Fruit fly (Drosophila melanogaster) ovary, adult (tissue): ENCODE measurements around the gene CG42375.

Experiments used
- CG17801 ChIP-seq: fragments of 200-800 bp; optimal IDR thresholded peaks from 2 replicates; lab custom pipeline; 2019; ENCODE audit warnings: missing biosample characterization, mild to moderate bottlenecking, missing genetic modification characterization, moderate library complexity; ENCODE audit not compliant: partially characterized antibody

CG42375 gene

DNA sequence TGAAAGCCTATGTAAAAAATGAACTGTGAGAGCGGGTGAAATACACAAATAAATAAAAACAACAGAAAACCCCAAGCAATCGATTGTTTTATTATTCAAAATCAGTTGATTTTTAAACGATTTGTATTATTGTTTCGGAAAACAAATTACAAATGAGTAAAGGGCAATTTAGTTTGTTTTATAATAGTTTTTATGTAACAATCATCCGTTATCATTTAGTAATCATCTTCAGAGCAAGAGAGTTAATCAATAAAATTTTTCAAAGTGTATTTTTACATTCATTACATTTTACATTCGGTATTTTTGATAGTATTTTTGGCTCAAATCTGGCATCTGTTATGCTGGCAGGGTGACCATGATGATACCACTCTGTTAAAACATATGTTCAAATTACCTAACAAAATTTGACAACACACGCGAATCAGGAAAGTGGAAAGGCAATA, at the start of gene CG42375, which contains the start of gene CG9288:
TSS of gene CG42375 (plus strand) at position 384 of the 443 bp plus-strand sequence.
TSS of gene CG9288 (plus strand) at position 384 of the 443 bp plus-strand sequence.
- no peak for TF ChIP-seq CG17801 (GFP tag; lab: Kevin White, UChicago)

- no peak for TF ChIP-seq CG17801 (GFP tag; lab: Kevin White, UChicago)
Measured at dm6 chr3R:13730005-13730404, 49.4 kb upstream of the CG42375 start.

- no peak for TF ChIP-seq CG17801 (GFP tag; lab: Kevin White, UChicago)
Measured at dm6 chr3R:13735304-13735898, 44.0 kb upstream of the CG42375 start.

dm6 chr3R:13746066-13746673, 33.3 kb upstream of the CG42375 start:
- no peak for TF ChIP-seq CG17801 (GFP tag; lab: Kevin White, UChicago)

dm6 chr3R:13761563-13761962, 17.9 kb upstream of the CG42375 start:
- no peak for TF ChIP-seq CG17801 (GFP tag; lab: Kevin White, UChicago)

dm6 chr3R:13765001-13765400, 14.4 kb upstream of the CG42375 start:
- no peak for TF ChIP-seq CG17801 (GFP tag; lab: Kevin White, UChicago)

DNA sequence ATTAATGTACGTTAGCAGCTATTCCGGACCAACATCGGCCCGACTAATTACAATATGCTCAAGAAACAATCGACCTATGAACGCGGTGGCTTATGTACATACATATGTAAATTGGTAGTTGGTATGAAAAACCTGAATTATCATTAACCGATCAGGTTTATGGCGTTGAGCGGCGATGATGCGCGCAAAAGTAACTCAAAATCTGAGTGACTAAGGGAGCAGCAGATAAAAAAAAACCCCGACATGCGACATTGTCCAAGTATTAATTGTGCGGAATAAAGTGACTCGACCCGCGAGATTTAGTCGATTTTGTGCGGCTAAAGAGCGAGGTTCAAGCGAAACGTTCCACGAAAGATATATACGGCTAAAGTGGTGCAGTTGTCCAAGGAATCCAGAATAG, 14.0 kb upstream of the CG42375 start, which contains the start of gene CG9312:
TSS of gene CG9312 (plus strand) at position 301 of the 400 bp plus-strand sequence.
- TF ChIP-seq CG17801 (GFP tag; lab: Kevin White, UChicago), result no peak

DNA sequence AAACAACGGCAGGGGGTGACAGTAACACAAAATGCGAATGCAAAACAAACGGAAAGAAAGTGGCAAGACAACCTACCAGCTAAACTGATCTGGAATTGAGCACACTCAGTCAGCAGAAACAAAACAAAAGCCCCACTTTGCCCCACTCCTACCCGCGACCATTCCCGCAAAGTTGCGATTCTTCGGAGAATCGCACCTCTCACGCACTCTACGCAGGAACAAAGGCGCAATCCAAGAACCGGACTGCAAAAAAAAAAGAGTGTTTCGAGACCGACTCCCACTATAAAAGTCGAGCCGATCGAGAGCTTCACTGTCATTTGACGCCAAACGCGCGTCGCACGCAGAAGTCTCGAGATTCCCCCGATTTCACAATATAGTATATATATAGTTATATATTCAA, 12.2 kb upstream of the CG42375 start, which contains the start of gene Cht5:
TSS of gene Cht5 (plus strand) at position 311 of the 400 bp plus-strand sequence.
- TF ChIP-seq CG17801 (GFP tag; lab: Kevin White, UChicago), result no peak

dm6 chr3R:13771195-13771594, 8.2 kb upstream of the CG42375 start, which contains the start of gene CG9297:
CG9297 (plus strand) TSS chr3R:13771495.
- TF ChIP-seq CG17801 (GFP tag; lab: Kevin White, UChicago), result no peak

- TF ChIP-seq CG17801 (GFP tag; lab: Kevin White, UChicago), result no peak
Measured at dm6 chr3R:13773350-13773749, 6.1 kb upstream of the CG42375 start.

dm6 chr3R:13780769-13781168, 1.3 kb downstream of the CG42375 start, which contains the start of gene CG9286:
CG9286 (plus strand) TSS chr3R:13780964.
- no peak for TF ChIP-seq CG17801 (GFP tag; lab: Kevin White, UChicago)

DNA sequence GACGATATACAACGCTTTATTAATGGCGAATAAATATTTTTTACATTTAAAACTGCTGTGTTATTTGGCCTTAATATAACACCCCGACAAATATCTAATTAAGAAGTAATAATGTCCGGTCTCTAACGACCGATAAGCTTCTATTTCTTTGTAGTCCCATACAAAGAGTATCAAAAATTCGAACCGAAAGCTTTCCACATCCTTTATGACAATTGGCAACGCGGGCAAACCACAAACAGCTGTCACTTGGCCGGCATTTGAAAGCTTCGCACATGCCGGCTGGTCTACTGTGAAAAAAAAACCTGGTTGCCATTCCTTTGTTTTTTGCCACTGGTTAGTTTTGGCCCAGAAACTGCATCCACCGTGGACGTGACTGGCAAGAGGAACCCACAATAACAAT, 2.6 kb downstream of the CG42375 start, which contains the start of gene Dip-B:
TSS of gene Dip-B (plus strand) at position 254 of the 400 bp plus-strand sequence.
- TF ChIP-seq CG17801 (GFP tag; lab: Kevin White, UChicago), result no peak

- TF ChIP-seq CG17801 (GFP tag; lab: Kevin White, UChicago), result no peak
Measured at dm6 chr3R:13782578-13782977, 3.2 kb downstream of the CG42375 start.

DNA sequence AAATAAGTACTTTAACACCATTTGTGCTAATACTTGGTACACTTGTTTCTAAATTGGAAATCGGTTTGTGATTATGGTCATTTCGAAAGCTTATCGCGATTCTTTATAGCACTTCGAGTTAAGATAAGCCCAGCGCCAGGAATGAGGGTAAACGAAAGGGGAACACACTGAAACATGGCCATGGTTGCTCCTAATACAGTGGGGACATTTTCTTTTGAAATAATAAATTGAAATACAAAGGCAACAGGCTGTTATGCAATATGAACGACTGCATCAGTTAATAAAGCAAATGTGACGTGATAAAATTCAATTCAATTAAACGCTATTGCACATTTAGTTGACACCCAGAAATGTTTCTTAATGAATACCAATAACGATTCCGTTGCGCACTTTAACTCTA, 4.0 kb downstream of the CG42375 start:
- TF ChIP-seq CG17801 (GFP tag; lab: Kevin White, UChicago), result no peak

DNA sequence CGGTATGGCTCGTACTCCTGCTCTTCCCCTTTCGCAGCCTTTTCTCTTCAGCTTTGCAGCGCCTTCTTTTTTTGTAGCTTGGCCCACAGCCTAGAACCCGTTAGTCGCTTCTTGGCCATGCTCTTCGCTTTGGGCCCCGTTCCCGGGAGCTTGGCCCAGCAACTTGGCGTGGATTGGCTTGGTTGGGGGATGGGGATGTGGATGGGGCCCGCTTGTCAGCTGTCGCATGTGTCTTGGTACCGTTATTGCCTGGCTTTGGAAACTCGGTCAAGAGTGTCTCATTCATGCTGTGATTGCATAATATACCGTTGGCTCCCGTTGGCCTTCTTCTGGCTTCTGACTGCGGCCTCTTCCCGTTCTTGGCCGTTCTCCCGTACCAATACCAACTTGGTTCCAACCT, 6.5 kb downstream of the CG42375 start:
- no peak for TF ChIP-seq CG17801 (GFP tag; lab: Kevin White, UChicago)

DNA sequence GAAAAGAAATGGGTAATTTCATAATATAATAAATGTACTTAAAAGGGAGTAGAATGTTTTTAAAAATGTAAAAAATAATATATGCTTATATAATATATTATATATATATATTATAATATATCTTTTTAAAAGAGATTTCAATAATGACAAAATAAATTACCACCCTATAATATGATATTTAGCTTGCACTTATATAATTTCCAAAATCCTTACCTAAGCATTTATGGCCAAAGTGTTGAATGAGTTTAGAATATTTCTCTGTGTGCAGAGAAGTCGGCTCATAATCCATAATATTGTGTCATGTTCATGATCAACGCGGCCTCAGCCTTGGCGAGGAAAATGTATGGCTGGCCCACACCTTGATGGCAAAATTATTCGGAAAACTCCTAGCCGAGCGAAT, 8.8 kb downstream of the CG42375 start:
- TF ChIP-seq CG17801 (GFP tag; lab: Kevin White, UChicago), result no peak
